Fruit fly (Drosophila melanogaster): ENCODE measurements around the gene Cyp4d2.

Cyp4d2 gene

dm6 chrX:2141854-2142216 is 34.0 kb upstream of the Cyp4d2 start (continued):
- no peak for TF ChIP-seq abd-A (tag; optimal IDR thresholded peaks at IDR 0.05)
- peak; percentile 38; the same call in 1 of the 2 replicates for TF ChIP-seq lmd (GFP tag; IDR thresholded peaks at IDR 0.05)
- TF ChIP-seq CG2120 (GFP tag; optimal IDR thresholded peaks at IDR 0.05): peak; percentile 57
- TF ChIP-seq CG34224 (GFP tag; IDR thresholded peaks at IDR 0.05; ENCODE audit: partially characterized antibody): no peak
- no peak for TF ChIP-seq br (optimal IDR thresholded peaks at IDR 0.05)
- peak; percentile 2 for TF ChIP-seq Ssrp (tag; optimal IDR thresholded peaks at IDR 0.05)
- peak; percentile 8; the same call in 1 of the 3 replicates for TF ChIP-seq gce (GFP tag; IDR thresholded peaks at IDR 0.05)
- no peak for TF ChIP-seq repo (GFP tag; optimal IDR thresholded peaks at IDR 0.05)
- peak; percentile 57 for TF ChIP-seq CG1529 (GFP tag; optimal IDR thresholded peaks at IDR 0.05)
- TF ChIP-seq Lpt (GFP tag; optimal IDR thresholded peaks at IDR 0.05): no peak
- no peak for TF ChIP-seq pb (GFP tag; optimal IDR thresholded peaks at IDR 0.05)
- TF ChIP-seq CG31388 (GFP tag; optimal IDR thresholded peaks at IDR 0.05): no peak
- peak; percentile 63; the same call in 2 of the 3 replicates for TF ChIP-seq Dbx (GFP tag; IDR thresholded peaks at IDR 0.05)
- TF ChIP-seq CG3995 (GFP tag; optimal IDR thresholded peaks at IDR 0.05): peak; percentile 18
- TF ChIP-seq D19B (GFP tag; optimal IDR thresholded peaks at IDR 0.05): no peak
- no peak for TF ChIP-seq Elba2 (GFP tag; optimal IDR thresholded peaks at IDR 0.05)
- peak; percentile 50 for TF ChIP-seq ind (GFP tag; optimal IDR thresholded peaks at IDR 0.05)
- TF ChIP-seq CG18262 (tag; optimal IDR thresholded peaks at IDR 0.05): peak; percentile 38
- TF ChIP-seq Mes4 (GFP tag; optimal IDR thresholded peaks at IDR 0.05): no peak
- TF ChIP-seq CG4282 (GFP tag; optimal IDR thresholded peaks at IDR 0.05): no peak
- no peak for TF ChIP-seq CG6854 (GFP tag; optimal IDR thresholded peaks at IDR 0.05)
- TF ChIP-seq phol (tag; optimal IDR thresholded peaks at IDR 0.05): peak; percentile 27
- no peak for TF ChIP-seq mam (GFP tag; optimal IDR thresholded peaks at IDR 0.05)
- TF ChIP-seq CG7556 (GFP tag; optimal IDR thresholded peaks at IDR 0.05): peak; percentile 52
- no peak for TF ChIP-seq Chrac-16 (GFP tag; optimal IDR thresholded peaks at IDR 0.05)
- TF ChIP-seq CG6689 (GFP tag; IDR thresholded peaks at IDR 0.05): peak; percentile 43
- TF ChIP-seq CG11085 (GFP tag; IDR thresholded peaks at IDR 0.05): 0 out of 2 replicates have a peak, but pooled peaks have one; percentile 15
- TF ChIP-seq lov (optimal IDR thresholded peaks at IDR 0.05): no peak
- TF ChIP-seq lov (GFP tag; IDR thresholded peaks at IDR 0.05): no peak
- no peak for TF ChIP-seq CG16815 (GFP tag; optimal IDR thresholded peaks at IDR 0.05)
- TF ChIP-seq Ptx1 (GFP tag; IDR thresholded peaks at IDR 0.05): peak; percentile 28; the same call in 1 of the 2 replicates
- peak; percentile 31; the same call in 1 of the 2 replicates for TF ChIP-seq gsb (GFP tag; IDR thresholded peaks at IDR 0.05)
- TF ChIP-seq CG17361 (GFP tag; IDR thresholded peaks at IDR 0.05): 0 out of 3 replicates have a peak, but pooled peaks have one; percentile 49
- TF ChIP-seq CG5180 (GFP tag; optimal IDR thresholded peaks at IDR 0.05): peak; percentile 30
- peak; percentile 66 for TF ChIP-seq Hey (tag; optimal IDR thresholded peaks at IDR 0.05)
- TF ChIP-seq chif (GFP tag; optimal IDR thresholded peaks at IDR 0.05): no peak
- peak; percentile 36 for TF ChIP-seq CG9817 (tag; optimal IDR thresholded peaks at IDR 0.05)
- no peak for TF ChIP-seq peb (GFP tag; IDR thresholded peaks at IDR 0.05)
- no peak for TF ChIP-seq CG17186 (GFP tag; optimal IDR thresholded peaks at IDR 0.05)
- TF ChIP-seq CG2712 (tag; optimal IDR thresholded peaks at IDR 0.05): peak; percentile 15
- TF ChIP-seq CG17912 (GFP tag; optimal IDR thresholded peaks at IDR 0.05): peak; percentile 79
- no peak for TF ChIP-seq nerfin-2 (GFP tag; IDR thresholded peaks at IDR 0.05; ENCODE audit: partially characterized antibody)
- no peak for TF ChIP-seq Trl (optimal IDR thresholded peaks at IDR 0.05)
- TF ChIP-seq Trl (GFP tag; optimal IDR thresholded peaks at IDR 0.05): peak; percentile 43
- TF ChIP-seq Dad (GFP tag; optimal IDR thresholded peaks at IDR 0.05): no peak
- no peak for TF ChIP-seq CG7963 (GFP tag; IDR thresholded peaks at IDR 0.05; ENCODE audit: partially characterized antibody)
- peak; percentile 22; the same call in 1 of the 2 replicates for TF ChIP-seq ranshi (GFP tag; IDR thresholded peaks at IDR 0.05)
- TF ChIP-seq CG11504 (tag; optimal IDR thresholded peaks at IDR 0.05): peak; percentile 61
- no peak for TF ChIP-seq Lhr (GFP tag; optimal IDR thresholded peaks at IDR 0.05)
- TF ChIP-seq Abd-B (GFP tag; optimal IDR thresholded peaks at IDR 0.05): no peak
- no peak for TF ChIP-seq CkIIα-i1 (GFP tag; IDR thresholded peaks at IDR 0.05)
- TF ChIP-seq gro (GFP tag; optimal IDR thresholded peaks at IDR 0.05): no peak
- no peak for TF ChIP-seq CG7372 (GFP tag; IDR thresholded peaks at IDR 0.05)

Measured in whole organism, embryonic.